Fruit fly (Drosophila melanogaster) whole organism, embryonic: ENCODE data around the gene Spps.

Experiments
- Bteb2 ChIP-seq: fragments of 200-800 bp; sonication (Bioruptor generic); optimal IDR thresholded peaks from 2 replicates; lab custom pipeline; 2016; ENCODE audit warnings: missing biosample characterization, missing genetic modification characterization
- CG10543 ChIP-seq: fragments of 200-800 bp; sonication (Bioruptor generic); optimal IDR thresholded peaks from 3 replicates; lab custom pipeline; 2017; ENCODE audit warnings: missing biosample characterization, mild to moderate bottlenecking, missing genetic modification characterization, moderate library complexity
- CG11247 ChIP-seq: fragments of 200-800 bp; sonication (Bioruptor generic); IDR thresholded peaks from 2 replicates; pipeline ENCODE4 v1.3.6; 2022; ENCODE audit warnings: missing biosample characterization, missing genetic modification characterization
- CG1233 ChIP-seq: fragments of 200-800 bp; sonication (Bioruptor generic); optimal IDR thresholded peaks from 4 replicates; lab custom pipeline; 2018; ENCODE audit warnings: missing biosample characterization, mild to moderate bottlenecking, missing genetic modification characterization
- CG13123 ChIP-seq: fragments of 200-800 bp; sonication (Bioruptor generic); optimal IDR thresholded peaks from 2 replicates; lab custom pipeline; 2016; ENCODE audit warnings: missing biosample characterization, missing genetic modification characterization
- CG13287 ChIP-seq: fragments of 200-800 bp; sonication (Bioruptor generic); IDR thresholded peaks from 2 replicates; pipeline ENCODE4 v1.3.6; 2022; ENCODE audit warnings: missing biosample characterization, missing genetic modification characterization; ENCODE audit not compliant: partially characterized antibody
- CG15514 ChIP-seq: fragments of 200-800 bp; sonication (Bioruptor generic); optimal IDR thresholded peaks from 3 replicates; lab custom pipeline; 2017; ENCODE audit warnings: missing biosample characterization, missing genetic modification characterization, mild to moderate bottlenecking, moderate library complexity, missing genetic modification reagents
- CG15601 ChIP-seq: fragments of 200-800 bp; sonication (Bioruptor generic); optimal IDR thresholded peaks from 3 replicates; lab custom pipeline; 2019; ENCODE audit warnings: missing biosample characterization, mild to moderate bottlenecking, missing genetic modification characterization, moderate library complexity
- CG17186 ChIP-seq: fragments of 200-800 bp; sonication (Bioruptor generic); optimal IDR thresholded peaks from 3 replicates; lab custom pipeline; 2017; ENCODE audit warnings: missing biosample characterization, missing genetic modification reagents, missing genetic modification characterization
- CG2199 ChIP-seq: fragments of 200-800 bp; sonication (Bioruptor generic); IDR thresholded peaks from 3 replicates; pipeline ENCODE4 v1.3.6; 2022; ENCODE audit warnings: missing biosample characterization, missing genetic modification characterization
- CG31224 ChIP-seq: fragments of 200-800 bp; sonication (Bioruptor generic); IDR thresholded peaks from 2 replicates; pipeline ENCODE4 v1.3.6; 2022; ENCODE audit warnings: missing biosample characterization, missing genetic modification characterization
- CG31441 ChIP-seq: fragments of 200-800 bp; sonication (Bioruptor generic); IDR thresholded peaks from 2 replicates; pipeline ENCODE4 v1.3.6; 2022; ENCODE audit warnings: missing biosample characterization, missing genetic modification characterization
- CG32532 ChIP-seq: fragments of 200-800 bp; sonication (Bioruptor generic); IDR thresholded peaks from 2 replicates; pipeline ENCODE4 v1.3.6; 2022; ENCODE audit warnings: missing biosample characterization, missing genetic modification characterization
- CG3847 ChIP-seq: fragments of 200-800 bp; sonication (Bioruptor generic); IDR thresholded peaks from 2 replicates; pipeline ENCODE4 v1.3.6; 2022; ENCODE audit warnings: missing biosample characterization, missing genetic modification characterization
- CG42726 ChIP-seq: fragments of 200-800 bp; sonication (Bioruptor generic); IDR thresholded peaks from 2 replicates; pipeline ENCODE4 v1.3.6; 2022; ENCODE audit warnings: missing biosample characterization, missing genetic modification characterization; ENCODE audit not compliant: partially characterized antibody
- CG4404 ChIP-seq: fragments of 200-800 bp; sonication (Bioruptor generic); IDR thresholded peaks from 2 replicates; pipeline ENCODE4 v1.3.6; 2022; ENCODE audit warnings: missing biosample characterization, missing genetic modification characterization
- CG6175 ChIP-seq: fragments of 200-800 bp; sonication (Bioruptor generic); IDR thresholded peaks from 3 replicates; pipeline ENCODE4 v1.3.6; 2022; ENCODE audit warnings: missing biosample characterization, missing genetic modification characterization
- CG6765 ChIP-seq: fragments of 200-800 bp; sonication (Bioruptor generic); optimal IDR thresholded peaks from 3 replicates; lab custom pipeline; 2017; ENCODE audit warnings: missing biosample characterization, mild to moderate bottlenecking, missing genetic modification characterization
- CG8290 ChIP-seq, 3 experiments: fragments of 200-800 bp; sonication (Bioruptor generic); optimal IDR thresholded peaks; 2 replicates each; lab custom pipeline; 2016 to 2019; ENCODE audit warnings: missing biosample characterization in 3 of 3, missing genetic modification characterization in 3 of 3, mild to moderate bottlenecking in 2 of 3, moderate library complexity in 1 of 3
- CG9727 ChIP-seq: fragments of 200-800 bp; sonication (Bioruptor generic); optimal IDR thresholded peaks from 3 replicates; lab custom pipeline; 2017; ENCODE audit warnings: missing biosample characterization, mild to moderate bottlenecking, missing genetic modification characterization
- CrebB ChIP-seq: fragments of 200-800 bp; sonication (Bioruptor generic); optimal IDR thresholded peaks from 3 replicates; lab custom pipeline; 2018; ENCODE audit warnings: missing biosample characterization, mild to moderate bottlenecking, missing genetic modification characterization
- Doc3 ChIP-seq: fragments of 200-800 bp; sonication (Bioruptor generic); IDR thresholded peaks from 3 replicates; pipeline ENCODE4 v1.3.6; 2022; ENCODE audit warnings: missing biosample characterization, missing genetic modification characterization; ENCODE audit not compliant: partially characterized antibody
- Drgx ChIP-seq: fragments of 200-800 bp; sonication (Bioruptor generic); IDR thresholded peaks from 2 replicates; pipeline ENCODE4 v1.3.6; 2022; ENCODE audit warnings: missing biosample characterization, missing genetic modification characterization
- HLH4C ChIP-seq: fragments of 200-800 bp; sonication (Bioruptor generic); IDR thresholded peaks from 3 replicates; pipeline ENCODE4 v1.3.6; 2022; ENCODE audit warnings: missing biosample characterization, missing genetic modification characterization; ENCODE audit not compliant: partially characterized antibody
- Hr51 ChIP-seq, 2 experiments: fragments of 200-800 bp; sonication (Bioruptor generic); optimal IDR thresholded peaks; 2 replicates in 1 of 2; 3 replicates in 1 of 2; lab custom pipeline; 2016 to 2018; ENCODE audit warnings: missing biosample characterization in 2 of 2, missing genetic modification characterization in 2 of 2, mild to moderate bottlenecking in 1 of 2, moderate library complexity in 1 of 2
- Hsf ChIP-seq: fragments of 200-800 bp; sonication (Bioruptor generic); optimal IDR thresholded peaks from 3 replicates; lab custom pipeline; 2016; ENCODE audit warnings: missing biosample characterization, missing genetic modification characterization
- Lim3 ChIP-seq: fragments of 200-800 bp; sonication (Bioruptor generic); IDR thresholded peaks from 2 replicates; pipeline ENCODE4 v1.3.6; 2022; ENCODE audit warnings: missing biosample characterization, missing genetic modification characterization
- Mad ChIP-seq: fragments of 200-800 bp; sonication (Bioruptor generic); optimal IDR thresholded peaks from 2 replicates; lab custom pipeline; 2016; ENCODE audit warnings: missing biosample characterization, missing genetic modification characterization
- Rx ChIP-seq: fragments of 200-800 bp; sonication (Bioruptor generic); IDR thresholded peaks from 2 replicates; pipeline ENCODE4 v1.3.6; 2022; ENCODE audit warnings: missing biosample characterization, missing genetic modification characterization
- Sry-δ ChIP-seq: fragments of 200-800 bp; sonication (Bioruptor generic); optimal IDR thresholded peaks from 2 replicates; lab custom pipeline; 2016; ENCODE audit warnings: missing biosample characterization, missing genetic modification characterization
- Ssrp ChIP-seq: fragments of 200-800 bp; sonication (Bioruptor generic); optimal IDR thresholded peaks from 2 replicates; lab custom pipeline; 2018; ENCODE audit warnings: missing biosample characterization, mild to moderate bottlenecking, missing genetic modification characterization, moderate library complexity
- ab ChIP-seq: fragments of 200-800 bp; sonication (Bioruptor generic); optimal IDR thresholded peaks from 2 replicates; lab custom pipeline; 2016; ENCODE audit warnings: missing biosample characterization, missing genetic modification characterization
- cato ChIP-seq: fragments of 200-800 bp; sonication (Bioruptor generic); optimal IDR thresholded peaks from 2 replicates; lab custom pipeline; 2016; ENCODE audit warnings: missing biosample characterization, missing genetic modification characterization, borderline replicate concordance
- ci ChIP-seq: fragments of 200-800 bp; sonication (Bioruptor generic); IDR thresholded peaks from 3 replicates; pipeline ENCODE4 v1.3.6; 2022; ENCODE audit warnings: missing biosample characterization, missing genetic modification characterization
- croc ChIP-seq: fragments of 200-800 bp; sonication (Bioruptor generic); conservative IDR thresholded peaks from 3 replicates; pipeline ENCODE4 v1.3.6; 2022; ENCODE audit warnings: missing biosample characterization, missing genetic modification characterization
- dm ChIP-seq: fragments of 200-800 bp; sonication (Bioruptor generic); optimal IDR thresholded peaks from 3 replicates; lab custom pipeline; 2016; ENCODE audit warnings: missing biosample characterization, missing genetic modification characterization
- esg ChIP-seq: fragments of 200-800 bp; sonication (Bioruptor generic); conservative IDR thresholded peaks from 2 replicates; pipeline ENCODE4 v1.3.6; 2022; ENCODE audit warnings: missing biosample characterization, missing genetic modification characterization
- gsb-n ChIP-seq: fragments of 200-800 bp; sonication (Bioruptor generic); optimal IDR thresholded peaks from 3 replicates; lab custom pipeline; 2018; ENCODE audit warnings: missing biosample characterization, mild to moderate bottlenecking, missing genetic modification characterization
- inv ChIP-seq: fragments of 200-800 bp; sonication (Bioruptor generic); IDR thresholded peaks from 2 replicates; pipeline ENCODE4 v1.3.6; 2022; ENCODE audit warnings: missing biosample characterization, missing genetic modification characterization; ENCODE audit not compliant: partially characterized antibody
- nerfin-2 ChIP-seq: fragments of 200-800 bp; sonication (Bioruptor generic); IDR thresholded peaks from 2 replicates; pipeline ENCODE4 v1.3.6; 2022; ENCODE audit warnings: missing biosample characterization, missing genetic modification characterization; ENCODE audit not compliant: partially characterized antibody
- pan ChIP-seq, 4 experiments: fragments of >200 bp in 3 of 4; fragments of 200-800 bp in 1 of 4; sonication (Bioruptor generic) in 1 of 4; optimal IDR thresholded peaks in 3 of 4; IDR thresholded peaks in 1 of 4; 2 replicates each; pipeline versions ENCODE4 v1.3.6 to Lab custom; 2017 to 2022; ENCODE audit warnings: missing biosample characterization in 2 of 4, missing genetic modification characterization in 2 of 4, mixed read lengths in 1 of 4
- peb ChIP-seq: fragments of 200-800 bp; sonication (Bioruptor generic); IDR thresholded peaks from 2 replicates; pipeline ENCODE4 v1.3.6; 2022; ENCODE audit warnings: missing biosample characterization, missing genetic modification characterization
- pum ChIP-seq: fragments of 200-800 bp; sonication (Bioruptor generic); optimal IDR thresholded peaks from 2 replicates; lab custom pipeline; 2016; ENCODE audit warnings: missing biosample characterization, missing genetic modification characterization
- ro ChIP-seq: fragments of 200-800 bp; sonication (Bioruptor generic); IDR thresholded peaks from 2 replicates; pipeline ENCODE4 v1.3.6; 2022; ENCODE audit warnings: missing biosample characterization, missing genetic modification characterization
- shn ChIP-seq: fragments of 200-800 bp; sonication (Bioruptor generic); optimal IDR thresholded peaks from 3 replicates; lab custom pipeline; 2016; ENCODE audit warnings: missing biosample characterization, missing genetic modification characterization
- slbo ChIP-seq: fragments of 200-800 bp; sonication (Bioruptor generic); IDR thresholded peaks from 2 replicates; pipeline ENCODE4 v1.3.6; 2022; ENCODE audit warnings: missing biosample characterization, missing genetic modification characterization
- unc-4 ChIP-seq: fragments of 200-800 bp; sonication (Bioruptor generic); IDR thresholded peaks from 2 replicates; pipeline ENCODE4 v1.3.6; 2022; ENCODE audit warnings: missing biosample characterization, missing genetic modification characterization; ENCODE audit not compliant: partially characterized antibody
- vvl ChIP-seq: fragments of 200-800 bp; sonication (Bioruptor generic); IDR thresholded peaks from 2 replicates; pipeline ENCODE4 v1.3.6; 2022; ENCODE audit warnings: missing biosample characterization, missing genetic modification characterization
- zfh1 ChIP-seq: fragments of 200-800 bp; sonication (Bioruptor generic); IDR thresholded peaks from 3 replicates; pipeline ENCODE4 v1.3.6; 2022; ENCODE audit warnings: missing biosample characterization, missing genetic modification characterization

Gene Spps

DNA sequence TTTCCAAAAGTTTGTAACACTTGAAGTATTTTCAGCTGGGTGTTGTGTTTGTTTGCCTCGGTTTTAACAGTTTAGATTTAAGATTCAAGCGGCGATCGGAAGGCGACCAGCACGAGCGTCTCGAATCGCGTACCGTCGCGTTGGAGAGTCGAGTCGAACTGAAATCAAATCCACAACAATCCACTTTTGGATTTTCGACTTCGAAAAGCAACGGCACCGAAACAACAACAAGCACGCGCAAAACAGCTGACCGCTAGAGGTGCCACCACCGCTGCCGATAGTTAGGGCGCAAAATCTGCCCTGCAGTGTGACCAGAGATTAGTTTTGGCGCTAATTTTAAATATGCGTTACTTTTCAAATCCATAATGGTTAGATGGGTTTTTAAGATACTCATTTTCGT lies 44.3 kb upstream of the Spps start, which contains the start of gene jar (continued):
- no peak for TF ChIP-seq CG6765 (GFP tag; lab: Kevin White, UChicago)
- no peak for TF ChIP-seq ro (GFP tag; lab: Robert Waterston, UW)
- peak; percentile 44 for TF ChIP-seq CG9727 (GFP tag; lab: Kevin White, UChicago)
- TF ChIP-seq HLH4C: peak; percentile 73
- TF ChIP-seq Lim3 (GFP tag; lab: Robert Waterston, UW): no peak
- no peak for TF ChIP-seq pum (GFP tag; lab: Kevin White, UChicago)
- peak; percentile 95 for TF ChIP-seq CG13287 (GFP tag; lab: Robert Waterston, UW)
- peak; percentile 80; the same call in 2 of the 3 replicates for TF ChIP-seq ci (GFP tag; lab: Robert Waterston, UW)
- TF ChIP-seq Drgx (GFP tag; lab: Robert Waterston, UW): no peak
- peak; percentile 47 for TF ChIP-seq gsb-n (tag; lab: Kevin White, UChicago)
- TF ChIP-seq CG6175 (GFP tag; lab: Robert Waterston, UW): no peak
- TF ChIP-seq CG42726 (GFP tag; lab: Robert Waterston, UW): peak; percentile 92
- no peak for TF ChIP-seq croc
- peak; percentile 49; the same call in 1 of the 2 replicates for TF ChIP-seq CG32532
- no peak for TF ChIP-seq Hsf
- no peak for TF ChIP-seq Rx (GFP tag; lab: Robert Waterston, UW)
- peak; percentile 36 for TF ChIP-seq dm (GFP tag; lab: Kevin White, UChicago)
- no peak for TF ChIP-seq shn (GFP tag; lab: Kevin White, UChicago)
- peak; percentile 37 for TF ChIP-seq CG15601
- no peak; the same call in 1 of the 2 replicates for TF ChIP-seq CG31441 (GFP tag; lab: Robert Waterston, UW)
- TF ChIP-seq CG17186 (GFP tag; lab: Kevin White, UChicago): peak; percentile 99
- no peak for TF ChIP-seq Bteb2 (GFP tag; lab: Kevin White, UChicago)
- no peak for TF ChIP-seq ab (GFP tag; lab: Kevin White, UChicago)
- peak; percentile 24 for TF ChIP-seq CG1233 (GFP tag; lab: Kevin White, UChicago)
- TF ChIP-seq pan (optimal IDR thresholded peaks at IDR 0.05; lab: Kevin White, UChicago): no peak
- TF ChIP-seq pan (GFP tag; optimal IDR thresholded peaks at IDR 0.05 in 1 of 2, IDR thresholded peaks at IDR 0.05 in 1 of 2): no peak
- TF ChIP-seq esg (GFP tag; lab: Robert Waterston, UW): no peak
- 0 out of 3 replicates have a peak, but pooled peaks have one; percentile 67 for TF ChIP-seq CG2199
- peak; percentile 83 for TF ChIP-seq inv (GFP tag; lab: Robert Waterston, UW)
- no peak for TF ChIP-seq Ssrp (tag; lab: Kevin White, UChicago)
- peak; percentile 82 for TF ChIP-seq vvl
- peak; percentile 93 for TF ChIP-seq unc-4 (GFP tag; lab: Robert Waterston, UW)
- peak; percentile 80 for TF ChIP-seq Doc3
- TF ChIP-seq zfh1 (GFP tag; lab: Robert Waterston, UW): peak; percentile 29; the same call in 1 of the 3 replicates
- no peak for TF ChIP-seq CG31224 (GFP tag; lab: Robert Waterston, UW)
- peak; percentile 85 for TF ChIP-seq CG15514 (GFP tag; lab: Kevin White, UChicago)
- TF ChIP-seq Sry-δ (GFP tag; lab: Kevin White, UChicago): peak; percentile 98
- TF ChIP-seq CG4404 (GFP tag; lab: Robert Waterston, UW): no peak
- TF ChIP-seq nerfin-2: peak; percentile 54; the same call in 1 of the 2 replicates
- TF ChIP-seq peb (GFP tag; lab: Robert Waterston, UW): no peak
- peak; percentile 71 for TF ChIP-seq CG10543 (GFP tag; lab: Kevin White, UChicago)
- TF ChIP-seq CG3847 (GFP tag; lab: Robert Waterston, UW): peak; percentile 65
- peak; percentile 3 for TF ChIP-seq CG13123 (GFP tag; lab: Kevin White, UChicago)
- TF ChIP-seq CrebB (tag; lab: Kevin White, UChicago): peak; percentile 70
- no peak for TF ChIP-seq Hr51 (GFP tag; optimal IDR thresholded peaks at IDR 0.05; lab: Kevin White, UChicago)
- no peak for TF ChIP-seq slbo (GFP tag; lab: Robert Waterston, UW)
- TF ChIP-seq CG11247 (GFP tag; lab: Robert Waterston, UW): peak; percentile 11; the same call in 1 of the 2 replicates
- TF ChIP-seq Mad (GFP tag; lab: Kevin White, UChicago): no peak
- TF ChIP-seq CG8290 (GFP tag; optimal IDR thresholded peaks at IDR 0.05; lab: Kevin White, UChicago): peak; percentile 3
- peak in 1 of 2 experiments; percentile 80 for TF ChIP-seq CG8290 (tag; optimal IDR thresholded peaks at IDR 0.05; lab: Kevin White, UChicago)
- TF ChIP-seq cato (GFP tag; lab: Kevin White, UChicago): no peak
